Worm (Caenorhabditis elegans): ENCODE data around the gene ergi-2.
A peak's percentile ranks its signal among the peaks of the same experiment; 100 is the strongest.

The ergi-2 gene

ce11 chrX:15006847-15007358 lies at the start of gene ergi-2:
Gene ergi-2, minus strand, starts transcription at chrX:15007308.
- peak; percentile 16 for TF ChIP-seq ces-1 (GFP tag; optimal IDR thresholded peaks at IDR 0.05)
- no peak for TF ChIP-seq M03D4.4 (tag; optimal IDR thresholded peaks at IDR 0.05)
- TF ChIP-seq sptf-1 (tag; optimal IDR thresholded peaks at IDR 0.05): no peak
- peak; percentile 30 for TF ChIP-seq mep-1 (tag; optimal IDR thresholded peaks at IDR 0.05)

- TF ChIP-seq nhr-28 (tag; optimal IDR thresholded peaks at IDR 0.05): no peak
- no peak for TF ChIP-seq ceh-43 (GFP tag; optimal IDR thresholded peaks at IDR 0.05)
- no peak for TF ChIP-seq pha-4 (tag; optimal IDR thresholded peaks at IDR 0.05)
- no peak for TF ChIP-seq flh-1 (GFP tag; optimal IDR thresholded peaks at IDR 0.05)
- no peak for TF ChIP-seq ham-2 (GFP tag; optimal IDR thresholded peaks at IDR 0.05)
- no peak for TF ChIP-seq ztf-11 (tag; optimal IDR thresholded peaks at IDR 0.05)
- TF ChIP-seq lin-32 (GFP tag; optimal IDR thresholded peaks at IDR 0.05): no peak
- no peak for TF ChIP-seq nhr-237 (tag; optimal IDR thresholded peaks at IDR 0.05)
- no peak for TF ChIP-seq hlh-1 (tag; optimal IDR thresholded peaks at IDR 0.05)
- no peak for TF ChIP-seq snpc-4 (tag; optimal IDR thresholded peaks at IDR 0.05)
- TF ChIP-seq sptf-1 (tag; optimal IDR thresholded peaks at IDR 0.05): no peak
- TF ChIP-seq zip-8 (tag; optimal IDR thresholded peaks at IDR 0.05): no peak
- TF ChIP-seq lsy-2 (tag; optimal IDR thresholded peaks at IDR 0.05): no peak
- TF ChIP-seq elt-1 (tag; optimal IDR thresholded peaks at IDR 0.05; ENCODE audit: borderline replicate concordance, insufficient read depth): no peak
- TF ChIP-seq elt-3 (tag; optimal IDR thresholded peaks at IDR 0.05): no peak
- no peak for TF ChIP-seq bed-3 (GFP tag; optimal IDR thresholded peaks at IDR 0.05)
- no peak for TF ChIP-seq drap-1 (GFP tag; optimal IDR thresholded peaks at IDR 0.05)
Measured at ce11 chrX:15056737-15057136, 49.6 kb upstream of the ergi-2 start, which contains the start of gene H03G16.5. Gene H03G16.5, minus strand, starts transcription at chrX:15056837.

ce11 chrX:15055914-15056313 lies 48.8 kb upstream of the ergi-2 start, which contains the start of gene H03G16.7:
Gene H03G16.7, minus strand, starts transcription at chrX:15056014.
- no peak for TF ChIP-seq pha-4 (tag; optimal IDR thresholded peaks at IDR 0.05)

- TF ChIP-seq nhr-237 (tag; optimal IDR thresholded peaks at IDR 0.05) (no peak), mls-2 (tag; optimal IDR thresholded peaks at IDR 0.05) (no peak), ceh-43 (GFP tag; optimal IDR thresholded peaks at IDR 0.05) (no peak), ham-2 (GFP tag; optimal IDR thresholded peaks at IDR 0.05) (no peak), nhr-12 (tag; optimal IDR thresholded peaks at IDR 0.05) (no peak), ceh-39 (tag; optimal IDR thresholded peaks at IDR 0.05) (no peak), lsy-2 (tag; optimal IDR thresholded peaks at IDR 0.05) (no peak), elt-3 (tag; optimal IDR thresholded peaks at IDR 0.05) (no peak), lin-13 (tag; optimal IDR thresholded peaks at IDR 0.05) (no peak), cnd-1 (tag; optimal IDR thresholded peaks at IDR 0.05) (no peak), mep-1 (tag; optimal IDR thresholded peaks at IDR 0.05) (no peak), unc-39 (tag; optimal IDR thresholded peaks at IDR 0.05) (no peak), hlh-1 (tag; optimal IDR thresholded peaks at IDR 0.05) (no peak), elt-1 (tag; optimal IDR thresholded peaks at IDR 0.05; ENCODE audit: borderline replicate concordance, insufficient read depth) (no peak), sem-2 (GFP tag; optimal IDR thresholded peaks at IDR 0.05) (no peak), ztf-11 (tag; optimal IDR thresholded peaks at IDR 0.05) (no peak), ceh-83 (GFP tag; optimal IDR thresholded peaks at IDR 0.05) (no peak), blmp-1 (tag; optimal IDR thresholded peaks at IDR 0.05) (no peak)
Measured at ce11 chrX:15053223-15053933, 46.3 kb upstream of the ergi-2 start, which contains the start of gene H03G16.1. Gene H03G16.1, plus strand, starts transcription at chrX:15053883.

- no peak for TF ChIP-seq mls-2 (tag; optimal IDR thresholded peaks at IDR 0.05)
- no peak for TF ChIP-seq hlh-1 (tag; optimal IDR thresholded peaks at IDR 0.05)
- no peak for TF ChIP-seq lsy-2 (tag; optimal IDR thresholded peaks at IDR 0.05)
Measured at ce11 chrX:15052385-15052784, 45.3 kb upstream of the ergi-2 start, which contains the start of gene H03G16.6. Gene H03G16.6, plus strand, starts transcription at chrX:15052685.

ce11 chrX:15050006-15050405 lies 42.9 kb upstream of the ergi-2 start:
- TF ChIP-seq sptf-1 (tag; optimal IDR thresholded peaks at IDR 0.05) (no peak), elt-1 (tag; optimal IDR thresholded peaks at IDR 0.05; ENCODE audit: borderline replicate concordance, insufficient read depth) (no peak)

All from whole organism, mixed stage, embryonic.